Worm (Caenorhabditis elegans): ENCODE results near the gene sru-3.

DNA sequence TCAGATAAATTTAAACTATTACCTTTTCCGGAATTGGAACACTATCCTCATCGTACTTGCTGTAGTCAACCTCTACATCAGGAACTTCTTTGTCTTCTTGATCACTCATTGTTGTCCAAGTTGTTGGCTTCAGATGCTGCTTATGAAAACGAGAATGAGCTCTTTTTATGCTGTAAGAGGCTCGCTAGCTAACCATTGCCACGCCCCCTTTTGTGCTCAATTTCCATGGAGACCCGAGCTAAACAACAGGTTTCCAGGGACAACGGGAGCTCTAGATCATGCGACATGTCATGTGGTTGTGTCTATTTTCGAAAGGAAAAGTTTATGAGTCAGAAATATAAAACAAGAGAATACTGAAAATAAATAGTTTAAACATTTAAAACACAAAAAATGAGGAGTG is 14.0 kb downstream of the sru-3 start, which contains the start of gene C33A12.4:
- TF ChIP-seq tbx-2 (tag; optimal IDR thresholded peaks at IDR 0.05): no peak
- no peak for TF ChIP-seq zag-1 (tag; optimal IDR thresholded peaks at IDR 0.05)
- TF ChIP-seq ceh-82 (tag; optimal IDR thresholded peaks at IDR 0.05): no peak
- no peak for TF ChIP-seq ama-1 (optimal IDR thresholded peaks at IDR 0.05)
